Fruit fly (Drosophila melanogaster) whole organism, pupa: ENCODE data around the gene CG7406.

Experiments
- CG10348 ChIP-seq: fragments of 200-800 bp; sonication (Bioruptor generic); IDR thresholded peaks from 2 replicates; pipeline ENCODE4 v1.3.6; 2022; ENCODE audit warnings: missing biosample characterization, missing genetic modification characterization
- CG12605 ChIP-seq: fragments of 200-800 bp; sonication (Bioruptor generic); IDR thresholded peaks from 2 replicates; pipeline ENCODE4 v1.3.6; 2022; ENCODE audit warnings: missing biosample characterization, missing genetic modification characterization
- CG13204 ChIP-seq: fragments of 200-800 bp; sonication (Bioruptor generic); optimal IDR thresholded peaks from 2 replicates; lab custom pipeline; 2018; ENCODE audit warnings: missing biosample characterization, mild to moderate bottlenecking, missing genetic modification characterization, moderate library complexity
- CG14655 ChIP-seq: fragments of 200-800 bp; sonication (Bioruptor generic); optimal IDR thresholded peaks from 3 replicates; lab custom pipeline; 2017; ENCODE audit warnings: mild to moderate bottlenecking, missing biosample characterization, missing genetic modification reagents, missing genetic modification characterization
- CG15710 ChIP-seq: fragments of 200-800 bp; sonication (Bioruptor generic); optimal IDR thresholded peaks from 2 replicates; lab custom pipeline; 2018; ENCODE audit warnings: missing biosample characterization, mild to moderate bottlenecking, missing genetic modification characterization, moderate library complexity
- CG17806 ChIP-seq: fragments of 200-800 bp; sonication (Bioruptor generic); optimal IDR thresholded peaks from 2 replicates; lab custom pipeline; 2018; ENCODE audit warnings: missing biosample characterization, mild to moderate bottlenecking, missing genetic modification characterization, moderate library complexity
- CG32121 ChIP-seq: fragments of 200-800 bp; sonication (Bioruptor generic); IDR thresholded peaks from 2 replicates; pipeline ENCODE4 v1.3.6; 2022; ENCODE audit warnings: missing biosample characterization, missing genetic modification characterization
- CG34367 ChIP-seq: fragments of 200-800 bp; sonication (Bioruptor generic); optimal IDR thresholded peaks from 2 replicates; lab custom pipeline; 2018; ENCODE audit warnings: missing biosample characterization, mild to moderate bottlenecking, missing genetic modification characterization
- CG4496 ChIP-seq: fragments of 200-800 bp; sonication (Bioruptor generic); IDR thresholded peaks from 3 replicates; pipeline ENCODE4 v1.3.6; 2022; ENCODE audit warnings: missing biosample characterization, missing genetic modification characterization
- CG8159 ChIP-seq: fragments of 200-800 bp; sonication (Bioruptor generic); optimal IDR thresholded peaks from 3 replicates; lab custom pipeline; 2018; ENCODE audit warnings: missing biosample characterization, mild to moderate bottlenecking, missing genetic modification characterization, moderate library complexity
- CG8301 ChIP-seq: fragments of 200-800 bp; sonication (Bioruptor generic); optimal IDR thresholded peaks from 2 replicates; lab custom pipeline; 2018; ENCODE audit warnings: missing biosample characterization, mild to moderate bottlenecking, missing genetic modification characterization
- CG9948 ChIP-seq: fragments of 200-800 bp; sonication (Bioruptor generic); optimal IDR thresholded peaks from 2 replicates; lab custom pipeline; 2018; ENCODE audit warnings: missing biosample characterization, mild to moderate bottlenecking, missing genetic modification characterization, moderate library complexity
- D1 ChIP-seq: fragments of 200-800 bp; sonication (Bioruptor generic); optimal IDR thresholded peaks from 2 replicates; lab custom pipeline; 2018; ENCODE audit warnings: missing biosample characterization, mild to moderate bottlenecking, missing genetic modification characterization, moderate library complexity
- EcR ChIP-seq: fragments of 200-800 bp; sonication (Bioruptor generic); optimal IDR thresholded peaks from 3 replicates; lab custom pipeline; 2019; ENCODE audit warnings: missing biosample characterization, missing genetic modification characterization, mild to moderate bottlenecking, moderate library complexity, missing genetic modification reagents
- Ets98B ChIP-seq: fragments of 200-800 bp; sonication (Bioruptor generic); IDR thresholded peaks from 2 replicates; pipeline ENCODE4 v1.3.6; 2022; ENCODE audit warnings: missing biosample characterization, missing genetic modification characterization
- Pif1A ChIP-seq: fragments of 200-800 bp; sonication (Bioruptor generic); optimal IDR thresholded peaks from 3 replicates; lab custom pipeline; 2016; ENCODE audit warnings: missing biosample characterization, missing genetic modification characterization
- Pif1B ChIP-seq: fragments of 200-800 bp; sonication (Bioruptor generic); optimal IDR thresholded peaks from 3 replicates; lab custom pipeline; 2016; ENCODE audit warnings: missing biosample characterization, missing genetic modification characterization
- Snoo ChIP-seq: fragments of 200-800 bp; sonication (Bioruptor generic); optimal IDR thresholded peaks from 3 replicates; lab custom pipeline; 2017; ENCODE audit warnings: missing biosample characterization, mild to moderate bottlenecking, missing genetic modification characterization, inconsistent platforms
- fd96Ca ChIP-seq: fragments of 200-800 bp; sonication (Bioruptor generic); IDR thresholded peaks from 3 replicates; pipeline ENCODE4 v1.3.6; 2022; ENCODE audit warnings: missing biosample characterization, missing genetic modification characterization
- gl ChIP-seq: fragments of 200-800 bp; sonication (Bioruptor generic); optimal IDR thresholded peaks from 2 replicates; lab custom pipeline; 2018; ENCODE audit warnings: missing biosample characterization, mild to moderate bottlenecking, missing genetic modification characterization
- rn ChIP-seq: fragments of 200-800 bp; sonication (Bioruptor generic); IDR thresholded peaks from 2 replicates; pipeline ENCODE4 v1.3.6; 2022; ENCODE audit warnings: missing biosample characterization, missing genetic modification characterization

Gene CG7406

dm6 chrX:19120367-19120766 is 42.8 kb downstream of the CG7406 start:
- TF ChIP-seq Snoo = no peak
- TF ChIP-seq Ets98B (GFP tag; lab: Robert Waterston, UW) = no peak
- TF ChIP-seq CG4496 (GFP tag; lab: Robert Waterston, UW) = peak; percentile 62; the same call in 1 of the 3 replicates
- TF ChIP-seq CG32121 (GFP tag; lab: Robert Waterston, UW) = peak; percentile 32; the same call in 1 of the 2 replicates
- no peak for TF ChIP-seq Pif1B (GFP tag; lab: Kevin White, UChicago)
- no peak for TF ChIP-seq gl (tag; lab: Kevin White, UChicago)
- TF ChIP-seq EcR (GFP tag; lab: Kevin White, UChicago) = no peak
- peak; percentile 54; the same call in 1 of the 3 replicates for TF ChIP-seq fd96Ca (GFP tag; lab: Robert Waterston, UW)
- TF ChIP-seq CG17806 = peak; percentile 31
- TF ChIP-seq Pif1A (GFP tag; lab: Kevin White, UChicago) = peak; percentile 20
- TF ChIP-seq CG14655 (GFP tag; lab: Kevin White, UChicago) = peak; percentile 41
- TF ChIP-seq CG9948 = no peak
- TF ChIP-seq CG10348 (GFP tag; lab: Robert Waterston, UW) = no peak
- no peak for TF ChIP-seq CG13204
- TF ChIP-seq CG15710 (tag; lab: Kevin White, UChicago) = peak; percentile 9
- TF ChIP-seq CG8301 (tag; lab: Kevin White, UChicago) = peak; percentile 33
- peak; percentile 13 for TF ChIP-seq CG8159 (tag; lab: Kevin White, UChicago)
- no peak for TF ChIP-seq CG34367
- TF ChIP-seq D1 = no peak
- no peak for TF ChIP-seq CG12605
- no peak for TF ChIP-seq rn

DNA sequence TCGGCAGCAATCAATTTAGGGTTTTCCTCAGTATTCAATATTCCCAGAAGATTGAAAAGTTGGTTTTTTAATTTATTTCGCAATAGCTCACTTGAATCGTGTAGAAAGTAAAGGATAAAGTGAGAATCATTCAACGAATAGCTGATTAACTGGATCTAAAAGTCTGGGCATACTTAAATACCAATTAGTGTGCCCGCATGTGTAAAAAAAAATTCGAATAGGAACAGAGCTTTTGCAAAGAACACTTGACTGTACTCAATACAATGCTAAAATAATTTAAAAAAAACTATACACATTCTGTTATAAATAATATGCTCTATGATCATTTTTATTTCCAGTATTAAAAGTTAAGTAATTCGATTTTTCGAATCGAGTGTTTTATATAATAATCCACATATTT is 46.8 kb downstream of the CG7406 start, which contains the start of gene CG15882:
Gene CG15882 (minus strand): TSS at position 101 of the 400 bp plus-strand sequence.
- TF ChIP-seq CG8159 (tag; lab: Kevin White, UChicago) (no peak), EcR (GFP tag; lab: Kevin White, UChicago) (no peak), CG8301 (tag; lab: Kevin White, UChicago) (no peak), fd96Ca (GFP tag; lab: Robert Waterston, UW) (no peak), D1 (no peak), rn (no peak), Pif1B (GFP tag; lab: Kevin White, UChicago) (no peak), Ets98B (GFP tag; lab: Robert Waterston, UW) (no peak), CG10348 (GFP tag; lab: Robert Waterston, UW) (no peak), CG14655 (GFP tag; lab: Kevin White, UChicago) (no peak), Snoo (no peak), CG17806 (no peak), CG4496 (GFP tag; lab: Robert Waterston, UW) (no peak), gl (tag; lab: Kevin White, UChicago) (no peak), CG32121 (GFP tag; lab: Robert Waterston, UW) (no peak), CG9948 (no peak), CG12605 (no peak)

DNA sequence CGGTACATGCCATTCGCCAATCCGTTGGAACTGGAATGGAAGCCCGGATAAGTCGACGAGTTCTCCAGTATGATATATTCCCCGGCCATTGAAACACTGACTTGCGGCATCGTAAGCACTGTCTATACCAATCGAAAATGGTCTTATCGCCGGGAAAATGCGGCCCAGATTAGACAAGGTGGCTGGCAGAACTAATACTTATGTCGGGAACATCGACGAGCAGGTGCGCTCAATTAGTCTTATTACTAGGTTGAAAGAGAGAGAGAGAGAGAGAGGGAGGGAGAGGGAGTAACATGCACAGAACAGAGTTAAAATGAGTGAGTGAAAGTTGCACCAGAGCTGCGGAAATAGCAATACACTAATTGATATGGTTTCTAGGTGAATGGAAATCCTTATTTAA is 49.7 kb downstream of the CG7406 start, which contains the start of gene tgy:
Gene tgy (minus strand): TSS at position 101 of the 400 bp plus-strand sequence.
- TF ChIP-seq CG17806 (no peak), CG4496 (GFP tag; lab: Robert Waterston, UW) (no peak), CG8159 (tag; lab: Kevin White, UChicago) (no peak), CG12605 (no peak), CG32121 (GFP tag; lab: Robert Waterston, UW) (no peak), D1 (no peak), CG34367 (no peak), Snoo (no peak), Ets98B (GFP tag; lab: Robert Waterston, UW) (no peak), CG14655 (GFP tag; lab: Kevin White, UChicago) (no peak), Pif1B (GFP tag; lab: Kevin White, UChicago) (no peak), rn (no peak), EcR (GFP tag; lab: Kevin White, UChicago) (no peak), Pif1A (GFP tag; lab: Kevin White, UChicago) (no peak), CG8301 (tag; lab: Kevin White, UChicago) (no peak), CG13204 (no peak), CG9948 (no peak)
